Fruit fly (Drosophila melanogaster) whole organism, embryonic: ENCODE results near the gene CG42592.

ENCODE experiments used
- Ada2b ChIP-seq: fragments of 200-800 bp; sonication (Bioruptor generic); IDR thresholded peaks from 2 replicates; pipeline ENCODE4 v1.3.6; 2022; ENCODE audit warnings: missing biosample characterization, missing genetic modification characterization
- CG11093 ChIP-seq: fragments of 200-800 bp; sonication (Bioruptor generic); IDR thresholded peaks from 3 replicates; pipeline ENCODE4 v1.3.6; 2022; ENCODE audit warnings: missing biosample characterization, missing genetic modification characterization
- CG11696 ChIP-seq: fragments of 200-800 bp; sonication (Bioruptor generic); IDR thresholded peaks from 2 replicates; pipeline ENCODE4 v1.3.6; 2022; ENCODE audit warnings: missing biosample characterization, missing genetic modification characterization
- CG1233 ChIP-seq: fragments of 200-800 bp; sonication (Bioruptor generic); optimal IDR thresholded peaks from 4 replicates; lab custom pipeline; 2018; ENCODE audit warnings: missing biosample characterization, mild to moderate bottlenecking, missing genetic modification characterization
- CG16779 ChIP-seq: fragments of 200-800 bp; sonication (Bioruptor generic); IDR thresholded peaks from 2 replicates; pipeline ENCODE4 v1.3.6; 2022; ENCODE audit warnings: missing biosample characterization, missing genetic modification characterization
- CG16813 ChIP-seq: fragments of 200-800 bp; sonication (Bioruptor generic); IDR thresholded peaks from 3 replicates; pipeline ENCODE4 v1.3.6; 2022; ENCODE audit warnings: missing biosample characterization, missing genetic modification characterization; ENCODE audit not compliant: partially characterized antibody
- CG17912 ChIP-seq: fragments of 200-800 bp; sonication (Bioruptor generic); optimal IDR thresholded peaks from 2 replicates; lab custom pipeline; 2018; ENCODE audit warnings: missing biosample characterization, mild to moderate bottlenecking, missing genetic modification characterization
- CG30431 ChIP-seq: fragments of 200-800 bp; sonication (Bioruptor generic); optimal IDR thresholded peaks from 2 replicates; lab custom pipeline; 2017; ENCODE audit warnings: missing biosample characterization, missing genetic modification characterization
- CG34224 ChIP-seq: fragments of 200-800 bp; sonication (Bioruptor generic); IDR thresholded peaks from 3 replicates; pipeline ENCODE4 v1.3.6; 2022; ENCODE audit warnings: missing biosample characterization, missing genetic modification characterization; ENCODE audit not compliant: partially characterized antibody
- CG3995 ChIP-seq: fragments of 200-800 bp; sonication (Bioruptor generic); optimal IDR thresholded peaks from 3 replicates; lab custom pipeline; 2016; ENCODE audit warnings: missing biosample characterization, missing genetic modification characterization
- CG43689 ChIP-seq: fragments of 200-800 bp; sonication (Bioruptor generic); IDR thresholded peaks from 2 replicates; pipeline ENCODE4 v1.3.6; 2022; ENCODE audit warnings: missing biosample characterization, missing genetic modification characterization
- CG4617 ChIP-seq: fragments of 200-800 bp; sonication (Bioruptor generic); optimal IDR thresholded peaks from 3 replicates; lab custom pipeline; 2016; ENCODE audit warnings: missing biosample characterization, missing genetic modification characterization, borderline replicate concordance
- CG6813 ChIP-seq: fragments of 200-800 bp; sonication (Bioruptor generic); optimal IDR thresholded peaks from 2 replicates; lab custom pipeline; 2017; ENCODE audit warnings: missing biosample characterization, missing genetic modification characterization, mild to moderate bottlenecking, moderate library complexity, missing genetic modification reagents
- CG6854 ChIP-seq: fragments of 200-800 bp; sonication (Bioruptor generic); optimal IDR thresholded peaks from 3 replicates; lab custom pipeline; 2017; ENCODE audit warnings: missing biosample characterization, mild to moderate bottlenecking, missing genetic modification characterization
- CG7271 ChIP-seq: fragments of 200-800 bp; sonication (Bioruptor generic); optimal IDR thresholded peaks from 2 replicates; lab custom pipeline; 2018; ENCODE audit warnings: missing biosample characterization, mild to moderate bottlenecking, missing genetic modification characterization, moderate library complexity
- CG7372 ChIP-seq: fragments of 200-800 bp; sonication (Bioruptor generic); IDR thresholded peaks from 2 replicates; pipeline ENCODE4 v1.3.6; 2022; ENCODE audit warnings: missing biosample characterization, missing genetic modification characterization
- D19B ChIP-seq: fragments of 200-800 bp; sonication (Bioruptor generic); optimal IDR thresholded peaks from 2 replicates; lab custom pipeline; 2017; ENCODE audit warnings: missing biosample characterization, mild to moderate bottlenecking, missing genetic modification characterization
- Ets97D ChIP-seq: fragments of 200-800 bp; sonication (Bioruptor generic); optimal IDR thresholded peaks from 3 replicates; lab custom pipeline; 2016; ENCODE audit warnings: missing biosample characterization, missing genetic modification characterization
- HLH3B ChIP-seq: fragments of 200-800 bp; sonication (Bioruptor generic); IDR thresholded peaks from 2 replicates; pipeline ENCODE4 v1.3.6; 2022; ENCODE audit warnings: missing biosample characterization, missing genetic modification characterization
- MESR4 ChIP-seq: fragments of 200-800 bp; sonication (Bioruptor generic); optimal IDR thresholded peaks from 2 replicates; lab custom pipeline; 2018; ENCODE audit warnings: missing biosample characterization, mild to moderate bottlenecking, missing genetic modification characterization, moderate library complexity
- Med ChIP-seq: fragments of 200-800 bp; sonication (Bioruptor generic); peaks from one replicate; lab custom pipeline; 2016; ENCODE audit warnings: missing biosample characterization, missing genetic modification characterization, mild to moderate bottlenecking, inconsistent platforms, moderate library complexity
- Myb ChIP-seq: fragments of 200-800 bp; sonication (Bioruptor generic); optimal IDR thresholded peaks from 2 replicates; lab custom pipeline; 2016; ENCODE audit warnings: missing biosample characterization, missing genetic modification characterization
- Nf-YB ChIP-seq: fragments of 200-800 bp; sonication (Bioruptor generic); optimal IDR thresholded peaks from 3 replicates; lab custom pipeline; 2019; ENCODE audit warnings: missing biosample characterization, mild to moderate bottlenecking, missing genetic modification characterization, moderate library complexity
- Opbp ChIP-seq: fragments of 200-800 bp; sonication (Bioruptor generic); IDR thresholded peaks from 3 replicates; pipeline ENCODE4 v1.3.6; 2022; ENCODE audit warnings: missing biosample characterization, missing genetic modification characterization; ENCODE audit not compliant: partially characterized antibody
- Side ChIP-seq: fragments of 200-800 bp; sonication (Bioruptor generic); optimal IDR thresholded peaks from 2 replicates; lab custom pipeline; 2016; ENCODE audit warnings: missing biosample characterization, missing genetic modification characterization
- YL-1 ChIP-seq: fragments of 200-800 bp; sonication (Bioruptor generic); optimal IDR thresholded peaks from 3 replicates; lab custom pipeline; 2017; ENCODE audit warnings: missing biosample characterization, mild to moderate bottlenecking, missing genetic modification characterization
- amos ChIP-seq: fragments of 200-800 bp; sonication (Bioruptor generic); IDR thresholded peaks from 2 replicates; pipeline ENCODE4 v1.3.6; 2022; ENCODE audit warnings: missing biosample characterization, missing genetic modification characterization; ENCODE audit not compliant: partially characterized antibody
- aop ChIP-seq: fragments of 200-800 bp; sonication (Bioruptor generic); IDR thresholded peaks from 2 replicates; pipeline ENCODE4 v1.3.6; 2022; ENCODE audit warnings: missing biosample characterization, missing genetic modification characterization
- bbx ChIP-seq: fragments of 200-800 bp; sonication (Bioruptor generic); IDR thresholded peaks from 2 replicates; pipeline ENCODE4 v1.3.6; 2022; ENCODE audit warnings: missing biosample characterization, missing genetic modification characterization; ENCODE audit not compliant: partially characterized antibody
- crol ChIP-seq: fragments of 200-800 bp; sonication (Bioruptor generic); IDR thresholded peaks from 2 replicates; pipeline ENCODE4 v1.3.6; 2022; ENCODE audit warnings: missing biosample characterization, missing genetic modification characterization
- dpn ChIP-seq, 2 experiments: fragments of 200-800 bp; sonication (Bioruptor generic); optimal IDR thresholded peaks; 3 replicates each; lab custom pipeline; 2016; ENCODE audit warnings: missing biosample characterization in 2 of 2, missing genetic modification characterization in 2 of 2
- ftz-f1 ChIP-seq: fragments of 200-800 bp; sonication (Bioruptor generic); optimal IDR thresholded peaks from 2 replicates; lab custom pipeline; 2016; ENCODE audit warnings: missing biosample characterization, missing genetic modification characterization
- gcm ChIP-seq: fragments of 200-800 bp; sonication (Bioruptor generic); optimal IDR thresholded peaks from 2 replicates; lab custom pipeline; 2019; ENCODE audit warnings: missing biosample characterization, mild to moderate bottlenecking, missing genetic modification characterization, moderate library complexity
- insv ChIP-seq, 2 experiments: fragments of 200-800 bp; sonication (Bioruptor generic); optimal IDR thresholded peaks; 3 replicates each; lab custom pipeline; 2016 to 2018; ENCODE audit warnings: missing biosample characterization in 2 of 2, missing genetic modification characterization in 2 of 2
- jing ChIP-seq: fragments of 200-800 bp; sonication (Bioruptor generic); optimal IDR thresholded peaks from 2 replicates; lab custom pipeline; 2018; ENCODE audit warnings: missing biosample characterization, mild to moderate bottlenecking, missing genetic modification characterization
- klu ChIP-seq: fragments of 200-800 bp; sonication (Bioruptor generic); IDR thresholded peaks from 2 replicates; pipeline ENCODE4 v1.3.6; 2022; ENCODE audit warnings: missing biosample characterization, missing genetic modification characterization
- kni ChIP-seq: fragments of 200-800 bp; sonication (Bioruptor generic); optimal IDR thresholded peaks from 3 replicates; lab custom pipeline; 2017; ENCODE audit warnings: mild to moderate bottlenecking, missing biosample characterization, missing genetic modification reagents, missing genetic modification characterization
- luna ChIP-seq: fragments of 200-800 bp; sonication (Bioruptor generic); optimal IDR thresholded peaks from 2 replicates; lab custom pipeline; 2016; ENCODE audit warnings: missing biosample characterization, missing genetic modification characterization
- maf-S ChIP-seq: fragments of 200-800 bp; sonication (Bioruptor generic); optimal IDR thresholded peaks from 2 replicates; lab custom pipeline; 2016; ENCODE audit warnings: missing biosample characterization, missing genetic modification characterization
- mam ChIP-seq: fragments of 200-800 bp; sonication (Bioruptor generic); optimal IDR thresholded peaks from 3 replicates; lab custom pipeline; 2016; ENCODE audit warnings: missing biosample characterization, missing genetic modification characterization
- p53 ChIP-seq: fragments of 200-800 bp; sonication (Bioruptor generic); optimal IDR thresholded peaks from 2 replicates; lab custom pipeline; 2016; ENCODE audit warnings: missing biosample characterization, missing genetic modification characterization
- pb ChIP-seq: fragments of 200-800 bp; sonication (Bioruptor generic); optimal IDR thresholded peaks from 3 replicates; lab custom pipeline; 2016; ENCODE audit warnings: missing biosample characterization, missing genetic modification characterization
- peb ChIP-seq: fragments of 200-800 bp; sonication (Bioruptor generic); IDR thresholded peaks from 2 replicates; pipeline ENCODE4 v1.3.6; 2022; ENCODE audit warnings: missing biosample characterization, missing genetic modification characterization
- phol ChIP-seq: fragments of 200-800 bp; sonication (Bioruptor generic); optimal IDR thresholded peaks from 3 replicates; lab custom pipeline; 2018; ENCODE audit warnings: missing biosample characterization, mild to moderate bottlenecking, missing genetic modification characterization, moderate library complexity
- sens ChIP-seq: fragments of 200-800 bp; sonication (Bioruptor generic); peaks from one replicate; lab custom pipeline; 2016; ENCODE audit warnings: missing biosample characterization, missing genetic modification characterization
- sens-2 ChIP-seq: fragments of 200-800 bp; sonication (Bioruptor generic); IDR thresholded peaks from 2 replicates; pipeline ENCODE4 v1.3.6; 2022; ENCODE audit warnings: missing biosample characterization, missing genetic modification characterization
- sima ChIP-seq: fragments of 200-800 bp; sonication (Bioruptor generic); optimal IDR thresholded peaks from 2 replicates; lab custom pipeline; 2016; ENCODE audit warnings: missing biosample characterization, missing genetic modification characterization
- trem ChIP-seq: fragments of 200-800 bp; optimal IDR thresholded peaks from 3 replicates; lab custom pipeline; 2019; ENCODE audit warnings: missing biosample characterization, mild to moderate bottlenecking, missing genetic modification characterization, moderate library complexity
- unc-4 ChIP-seq: fragments of 200-800 bp; sonication (Bioruptor generic); IDR thresholded peaks from 2 replicates; pipeline ENCODE4 v1.3.6; 2022; ENCODE audit warnings: missing biosample characterization, missing genetic modification characterization; ENCODE audit not compliant: partially characterized antibody
- zf30C ChIP-seq: fragments of 200-800 bp; sonication (Bioruptor generic); optimal IDR thresholded peaks from 3 replicates; lab custom pipeline; 2018; ENCODE audit warnings: missing biosample characterization, mild to moderate bottlenecking, missing genetic modification characterization

CG42592 gene

DNA sequence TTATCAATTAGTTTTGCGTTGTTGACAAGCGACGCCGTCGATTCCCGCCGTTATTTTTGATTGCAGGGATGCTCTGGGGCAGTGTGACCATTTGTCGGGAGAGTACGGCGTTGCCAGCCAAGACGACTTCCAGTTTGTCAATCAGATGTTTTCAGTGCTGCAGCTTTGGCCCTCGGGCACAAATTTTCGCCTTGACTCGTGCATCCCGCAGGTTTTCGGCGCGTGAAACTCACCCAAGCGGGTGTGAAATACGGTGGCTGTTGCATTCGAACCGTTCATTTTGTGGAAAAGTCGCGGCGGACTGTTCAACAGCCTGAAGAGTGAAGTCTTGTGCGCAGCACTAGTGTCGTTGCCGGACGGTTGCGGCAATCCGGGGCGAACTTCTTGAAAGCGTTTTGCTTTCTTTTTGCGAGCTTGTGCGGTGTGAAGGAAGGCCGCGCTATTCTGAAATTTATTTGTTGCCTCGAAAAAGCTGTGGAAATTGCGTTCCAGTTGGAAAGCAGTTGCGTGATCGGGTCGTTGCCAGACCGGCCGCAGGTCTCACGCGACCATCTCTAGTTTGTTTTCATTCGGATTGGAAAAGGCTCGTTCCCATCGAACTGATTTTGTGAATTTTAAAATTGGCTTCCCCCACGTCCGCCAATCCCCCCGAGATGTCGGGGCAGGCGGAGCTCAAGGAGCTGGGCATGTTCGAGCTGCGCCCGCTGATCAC, 29.2 kb downstream of the CG42592 start, which contains the start of the genes ca and ncd (continued):
- TF ChIP-seq kni (no peak), CG3995 (no peak), crol (no peak), CG6813 (no peak), mam (GFP tag; lab: Kevin White, UChicago) (peak; percentile 14), unc-4 (GFP tag; lab: Robert Waterston, UW) (peak; percentile 71), dpn (GFP tag; optimal IDR thresholded peaks at IDR 0.05; lab: Kevin White, UChicago) (peak in 1 of 2 experiments; percentile 12), insv (GFP tag; optimal IDR thresholded peaks at IDR 0.05; lab: Kevin White, UChicago) (peak; percentile 46 to 95), trem (peak; percentile 12), amos (GFP tag; lab: Robert Waterston, UW) (peak; percentile 80), CG11093 (GFP tag; lab: Robert Waterston, UW) (no peak), CG4617 (peak; percentile 95), CG11696 (GFP tag; lab: Robert Waterston, UW) (no peak), Med (GFP tag; lab: Kevin White, UChicago) (peak; percentile 63), ftz-f1 (GFP tag; lab: Kevin White, UChicago) (peak; percentile 72), gcm (no peak), sens-2 (GFP tag; lab: Robert Waterston, UW) (no peak), CG6854 (no peak), HLH3B (GFP tag; lab: Robert Waterston, UW) (no peak), CG16779 (GFP tag; lab: Robert Waterston, UW) (no peak), CG7372 (GFP tag; lab: Robert Waterston, UW) (no peak), pb (GFP tag; lab: Kevin White, UChicago) (no peak), jing (no peak), bbx (GFP tag; lab: Robert Waterston, UW) (peak; percentile 68), Opbp (GFP tag; lab: Robert Waterston, UW) (peak; percentile 62), YL-1 (peak; percentile 92), Nf-YB (GFP tag; lab: Kevin White, UChicago) (no peak), zf30C (GFP tag; lab: Kevin White, UChicago) (no peak), maf-S (GFP tag; lab: Kevin White, UChicago) (no peak), CG30431 (GFP tag; lab: Kevin White, UChicago) (no peak), luna (GFP tag; lab: Kevin White, UChicago) (no peak), aop (GFP tag; lab: Robert Waterston, UW) (no peak), sima (GFP tag; lab: Kevin White, UChicago) (no peak), Ada2b (no peak), D19B (no peak), Side (peak; percentile 3), CG7271 (tag; lab: Kevin White, UChicago) (no peak), phol (tag; lab: Kevin White, UChicago) (peak; percentile 15), klu (GFP tag; lab: Robert Waterston, UW) (no peak), sens (GFP tag; lab: Kevin White, UChicago) (peak; percentile 47), CG1233 (no peak), peb (GFP tag; lab: Robert Waterston, UW) (no peak), Ets97D (GFP tag; lab: Kevin White, UChicago) (peak; percentile 46), MESR4 (GFP tag; lab: Kevin White, UChicago) (peak; percentile 48), CG43689 (GFP tag; lab: Robert Waterston, UW) (no peak), Myb (peak; percentile 93), p53 (GFP tag; lab: Kevin White, UChicago) (no peak), CG17912 (GFP tag; lab: Kevin White, UChicago) (no peak), CG16813 (GFP tag; lab: Robert Waterston, UW) (peak; percentile 67), CG34224 (GFP tag; lab: Robert Waterston, UW) (peak; percentile 58)
